Worm (Caenorhabditis elegans): ENCODE data around the gene ipla-5.

ipla-5 gene

ce11 chrIV:8739926-8740325 lies 24.9 kb downstream of the ipla-5 start, which contains the start of gene mrps-33:
Gene mrps-33, minus strand, starts transcription at chrIV:8740026.
- TF ChIP-seq nhr-6 (tag; optimal IDR thresholded peaks at IDR 0.05), result no peak
- TF ChIP-seq mdl-1 (tag; optimal IDR thresholded peaks at IDR 0.05), result no peak
- no peak for TF ChIP-seq Y55F3AM.14 (GFP tag; optimal IDR thresholded peaks at IDR 0.05)
- no peak for TF ChIP-seq aly-2 (tag; optimal IDR thresholded peaks at IDR 0.05)
- no peak for TF ChIP-seq nhr-21 (tag; optimal IDR thresholded peaks at IDR 0.05)
- TF ChIP-seq nhr-129 (tag; optimal IDR thresholded peaks at IDR 0.05), result no peak
- TF ChIP-seq nhr-11 (tag; optimal IDR thresholded peaks at IDR 0.05), result no peak
- no peak for TF ChIP-seq nhr-237 (tag; optimal IDR thresholded peaks at IDR 0.05)

DNA sequence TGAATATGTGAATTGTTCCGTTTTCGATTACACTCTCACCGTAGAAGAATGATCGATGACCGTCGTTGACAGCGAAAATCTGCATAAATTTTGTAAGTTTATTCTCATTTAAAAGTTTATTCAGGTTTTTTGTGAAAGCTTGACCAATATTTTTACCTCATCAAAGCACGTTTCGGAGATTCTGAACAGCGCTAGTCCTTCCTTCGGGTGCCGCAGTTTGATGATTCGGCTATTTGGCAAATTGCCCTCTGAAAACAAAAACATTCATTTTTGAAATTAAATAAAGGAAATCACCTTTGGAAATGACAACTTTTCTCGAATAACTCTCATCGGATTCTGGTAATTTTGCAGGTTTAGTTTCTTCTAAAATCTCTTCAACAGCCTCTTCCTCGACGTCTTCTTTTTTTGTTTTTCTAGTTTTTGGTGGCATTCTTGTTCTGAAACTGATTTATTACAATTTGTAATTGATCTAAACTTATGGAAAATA lies 25.9 kb downstream of the ipla-5 start, which contains the start of gene F21D5.6:
F21D5.6 (minus strand) TSS at position 437 of the 487 bp plus-strand sequence.
- TF ChIP-seq gmeb-1 (tag; optimal IDR thresholded peaks at IDR 0.05), result no peak
- no peak for TF ChIP-seq egl-27 (tag; optimal IDR thresholded peaks at IDR 0.05)
- no peak for TF ChIP-seq sma-9 (GFP tag; optimal IDR thresholded peaks at IDR 0.05)
- no peak for TF ChIP-seq sma-9 (tag; optimal IDR thresholded peaks at IDR 0.05)
- no peak for TF ChIP-seq nhr-10 (tag; optimal IDR thresholded peaks at IDR 0.05)
- no peak for TF ChIP-seq Y55F3AM.14 (GFP tag; optimal IDR thresholded peaks at IDR 0.05)
- no peak for TF ChIP-seq sem-4 (tag; optimal IDR thresholded peaks at IDR 0.05)
- TF ChIP-seq sma-3 (GFP tag; optimal IDR thresholded peaks at IDR 0.05), result no peak
- TF ChIP-seq nhr-6 (tag; optimal IDR thresholded peaks at IDR 0.05), result no peak
- no peak for TF ChIP-seq nhr-25 (tag; optimal IDR thresholded peaks at IDR 0.05)
- TF ChIP-seq elt-1 (tag; optimal IDR thresholded peaks at IDR 0.05), result no peak
- TF ChIP-seq snpc-4 (tag; optimal IDR thresholded peaks at IDR 0.05), result no peak
- TF ChIP-seq dmd-4 (tag; optimal IDR thresholded peaks at IDR 0.05), result no peak
- TF ChIP-seq ceh-82 (tag; optimal IDR thresholded peaks at IDR 0.05), result no peak
- no peak for TF ChIP-seq skn-1 (tag; optimal IDR thresholded peaks at IDR 0.05)
- no peak for TF ChIP-seq lsy-2 (tag; optimal IDR thresholded peaks at IDR 0.05)
- TF ChIP-seq elt-3 (tag; optimal IDR thresholded peaks at IDR 0.05), result no peak
- no peak for TF ChIP-seq F13H6.1 (tag; optimal IDR thresholded peaks at IDR 0.05)

ce11 chrIV:8743654-8744332 lies 28.7 kb downstream of the ipla-5 start, which contains the start of gene F21D5.7:
Gene F21D5.7, minus strand, starts transcription at chrIV:8743704.
- TF ChIP-seq ZK546.5 (tag; optimal IDR thresholded peaks at IDR 0.05) (peak; percentile 3), egl-27 (tag; optimal IDR thresholded peaks at IDR 0.05) (peak; percentile 11), blmp-1 (tag; optimal IDR thresholded peaks at IDR 0.05; ENCODE audit: insufficient read depth) (peak; percentile 43), nhr-21 (tag; optimal IDR thresholded peaks at IDR 0.05) (peak; percentile 70), F13H6.1 (tag; optimal IDR thresholded peaks at IDR 0.05) (no peak), ama-1 (optimal IDR thresholded peaks at IDR 0.05) (no peak), dmd-4 (tag; optimal IDR thresholded peaks at IDR 0.05) (peak; percentile 26), nhr-129 (tag; optimal IDR thresholded peaks at IDR 0.05) (peak; percentile 46), zag-1 (tag; optimal IDR thresholded peaks at IDR 0.05) (no peak), lin-13 (GFP tag; optimal IDR thresholded peaks at IDR 0.05) (peak; percentile 67), gmeb-1 (tag; optimal IDR thresholded peaks at IDR 0.05) (peak; percentile 89), ztf-4 (tag; optimal IDR thresholded peaks at IDR 0.05) (peak; percentile 52), crh-2 (tag; optimal IDR thresholded peaks at IDR 0.05) (peak; percentile 91), ceh-82 (tag; optimal IDR thresholded peaks at IDR 0.05) (no peak), nhr-237 (tag; optimal IDR thresholded peaks at IDR 0.05) (no peak), sma-3 (GFP tag; optimal IDR thresholded peaks at IDR 0.05) (no peak), skn-1 (tag; optimal IDR thresholded peaks at IDR 0.05) (peak; percentile 41), ceh-16 (tag; optimal IDR thresholded peaks at IDR 0.05) (no peak), sma-9 (GFP tag; optimal IDR thresholded peaks at IDR 0.05) (peak; percentile 84), sma-9 (tag; optimal IDR thresholded peaks at IDR 0.05) (no peak), fos-1 (tag; optimal IDR thresholded peaks at IDR 0.05) (peak; percentile 55), alr-1 (tag; optimal IDR thresholded peaks at IDR 0.05) (no peak), Y55F3AM.14 (GFP tag; optimal IDR thresholded peaks at IDR 0.05) (no peak), nhr-6 (tag; optimal IDR thresholded peaks at IDR 0.05) (peak; percentile 35), R02D3.7 (tag; optimal IDR thresholded peaks at IDR 0.05) (no peak), nhr-77 (tag; optimal IDR thresholded peaks at IDR 0.05) (no peak), nhr-25 (tag; optimal IDR thresholded peaks at IDR 0.05) (no peak), snpc-4 (tag; optimal IDR thresholded peaks at IDR 0.05) (peak; percentile 31), mab-5 (tag; optimal IDR thresholded peaks at IDR 0.05) (peak; percentile 31), sem-4 (tag; optimal IDR thresholded peaks at IDR 0.05) (peak; percentile 37), lsy-2 (tag; optimal IDR thresholded peaks at IDR 0.05) (peak; percentile 68 to 89), elt-1 (tag; optimal IDR thresholded peaks at IDR 0.05) (no peak), unc-55 (GFP tag; optimal IDR thresholded peaks at IDR 0.05) (peak; percentile 85), mdl-1 (tag; optimal IDR thresholded peaks at IDR 0.05) (peak in 1 of 2 experiments; percentile 31), lin-11 (tag; optimal IDR thresholded peaks at IDR 0.05) (peak; percentile 55), peb-1 (tag; optimal IDR thresholded peaks at IDR 0.05) (no peak), elt-3 (tag; optimal IDR thresholded peaks at IDR 0.05) (no peak), nhr-10 (tag; optimal IDR thresholded peaks at IDR 0.05) (no peak), nhr-23 (tag; optimal IDR thresholded peaks at IDR 0.05) (no peak), C34F6.9 (tag; optimal IDR thresholded peaks at IDR 0.05) (peak; percentile 89), mbf-1 (tag; optimal IDR thresholded peaks at IDR 0.05) (no peak), nhr-11 (tag; optimal IDR thresholded peaks at IDR 0.05) (no peak), ztf-1 (GFP tag; conservative IDR thresholded peaks at IDR 0.05) (no peak), ztf-11 (tag; optimal IDR thresholded peaks at IDR 0.05) (no peak)
